Worm (Caenorhabditis elegans) whole organism, young adult: ENCODE measurements around the gene F59B2.8.
A peak's percentile ranks its signal among the peaks of the same experiment; 100 is the strongest.

Experiments
- F23B12.7 ChIP-seq: sonication (generic microtip); optimal IDR thresholded peaks from 2 replicates; lab custom pipeline; 2017; ENCODE audit warnings: missing genetic modification characterization, mild to moderate bottlenecking, missing compliant biosample characterization, antibody characterized with exemption, moderate library complexity; ENCODE audit not compliant: insufficient read depth
- F33H1.4 ChIP-seq: fragments of 200-800 bp; sonication (Bioruptor generic); IDR thresholded peaks from 2 replicates; pipeline ENCODE4 v1.3.6; 2022; ENCODE audit warnings: missing genetic modification reagents, missing genetic modification characterization, missing compliant biosample characterization
- F49E8.2 ChIP-seq: sonication (generic microtip); optimal IDR thresholded peaks from 3 replicates; lab custom pipeline; 2017; ENCODE audit warnings: missing genetic modification characterization, mild to moderate bottlenecking, missing compliant biosample characterization, antibody characterized with exemption, moderate library complexity; ENCODE audit not compliant: insufficient read depth
- K11D2.4 ChIP-seq: fragments of 200-800 bp; sonication (Bioruptor generic); IDR thresholded peaks from 2 replicates; pipeline ENCODE4 v1.3.6; 2022; ENCODE audit warnings: missing genetic modification reagents, missing genetic modification characterization, missing compliant biosample characterization
- Y95B8A.8 ChIP-seq: fragments of 200-800 bp; sonication (Bioruptor generic); IDR thresholded peaks from 2 replicates; pipeline ENCODE4 v1.3.6; 2022; ENCODE audit warnings: missing genetic modification reagents, missing genetic modification characterization, missing compliant biosample characterization
- aptf-3 ChIP-seq: fragments of 200-800 bp; sonication (Bioruptor generic); IDR thresholded peaks from 2 replicates; pipeline ENCODE4 v1.3.6; 2022; ENCODE audit warnings: missing genetic modification characterization, missing compliant biosample characterization
- atf-7 ChIP-seq: sonication (generic microtip); optimal IDR thresholded peaks from 2 replicates; lab custom pipeline; 2017; ENCODE audit warnings: mild to moderate bottlenecking, missing genetic modification characterization, missing compliant biosample characterization
- athp-1 ChIP-seq: sonication (generic microtip); optimal IDR thresholded peaks from 2 replicates; lab custom pipeline; 2017; ENCODE audit warnings: mild to moderate bottlenecking, missing genetic modification characterization, missing compliant biosample characterization
- cebp-1 ChIP-seq, 2 experiments: fragments of 200-800 bp in 1 of 2; sonication (Bioruptor generic) in 1 of 2; sonication (generic microtip) in 1 of 2; IDR thresholded peaks in 1 of 2; optimal IDR thresholded peaks in 1 of 2; 2 replicates each; pipeline versions ENCODE4 v1.3.6 to Lab custom; 2017 to 2022; ENCODE audit warnings: missing compliant biosample characterization in 2 of 2, missing genetic modification characterization in 2 of 2, mild to moderate bottlenecking in 1 of 2, missing genetic modification reagents in 1 of 2, moderate library complexity in 1 of 2
- egrh-3 ChIP-seq: fragments of 200-800 bp; sonication (Bioruptor generic); IDR thresholded peaks from 2 replicates; pipeline ENCODE4 v1.3.6; 2022; ENCODE audit warnings: missing genetic modification reagents, missing genetic modification characterization, missing compliant biosample characterization
- hlh-26 ChIP-seq: fragments of 200-800 bp; sonication (Bioruptor generic); conservative IDR thresholded peaks from 2 replicates; pipeline ENCODE4 v1.3.6; 2022; ENCODE audit warnings: missing genetic modification reagents, missing genetic modification characterization, missing compliant biosample characterization
- hrde-1 ChIP-seq: sonication (generic microtip); optimal IDR thresholded peaks from 2 replicates; lab custom pipeline; 2016; ENCODE audit warnings: missing genetic modification characterization, mild to moderate bottlenecking, missing compliant biosample characterization, moderate library complexity, missing genotype, missing genetic modification reagents, borderline replicate concordance
- lag-1 ChIP-seq: fragments of 200-800 bp; sonication (Bioruptor generic); IDR thresholded peaks from 2 replicates; pipeline ENCODE4 v1.3.6; 2022; ENCODE audit warnings: missing genetic modification reagents, missing genetic modification characterization, missing compliant biosample characterization
- let-607 ChIP-seq, 2 experiments: fragments of 200-800 bp in 1 of 2; sonication (Bioruptor generic) in 1 of 2; sonication (generic microtip) in 1 of 2; optimal IDR thresholded peaks; 2 replicates each; lab custom pipeline; 2016 to 2018; ENCODE audit warnings: mild to moderate bottlenecking in 2 of 2, missing compliant biosample characterization in 2 of 2, missing genetic modification characterization in 2 of 2, moderate library complexity in 2 of 2, missing genotype in 1 of 2
- lin-54 ChIP-seq: fragments of 200-800 bp; sonication (Bioruptor generic); optimal IDR thresholded peaks from 2 replicates; lab custom pipeline; 2018; ENCODE audit warnings: mild to moderate bottlenecking, missing genetic modification characterization, missing compliant biosample characterization
- madf-6 ChIP-seq: fragments of 200-800 bp; sonication (Bioruptor generic); IDR thresholded peaks from 2 replicates; pipeline ENCODE4 v1.3.6; 2022; ENCODE audit warnings: missing genetic modification reagents, missing genetic modification characterization, missing compliant biosample characterization
- mcd-1 ChIP-seq: fragments of 200-800 bp; sonication (Bioruptor generic); IDR thresholded peaks from 2 replicates; pipeline ENCODE4 v1.3.6; 2022; ENCODE audit warnings: missing genetic modification reagents, missing genetic modification characterization, missing compliant biosample characterization
- mxl-1 ChIP-seq: sonication (generic microtip); optimal IDR thresholded peaks from 2 replicates; lab custom pipeline; 2016; ENCODE audit warnings: missing genetic modification characterization, missing compliant biosample characterization
- nfyb-1 ChIP-seq: fragments of 200-800 bp; sonication (Bioruptor generic); IDR thresholded peaks from 2 replicates; pipeline ENCODE4 v1.3.6; 2022; ENCODE audit warnings: missing genetic modification reagents, missing genetic modification characterization, missing compliant biosample characterization
- nhr-80 ChIP-seq: sonication (generic microtip); optimal IDR thresholded peaks from 2 replicates; lab custom pipeline; 2016; ENCODE audit warnings: missing genetic modification characterization, missing compliant biosample characterization
- pbrm-1 ChIP-seq: fragments of 200-800 bp; sonication (Bioruptor generic); IDR thresholded peaks from 2 replicates; pipeline ENCODE4 v1.3.6; 2022; ENCODE audit warnings: missing genetic modification reagents, missing genetic modification characterization, missing compliant biosample characterization
- rpc-1 ChIP-seq, 2 experiments: fragments of 150-350 bp in 1 of 2; sonication (generic microtip) in 1 of 2; optimal IDR thresholded peaks; 2 replicates each; lab custom pipeline; 2014 to 2018; ENCODE audit warnings: missing biosample characterization in 1 of 2, missing genetic modification characterization in 1 of 2, missing genetic modification reagents in 1 of 2, missing genotype in 1 of 2
- snpc-1.3 ChIP-seq: sonication (generic microtip); optimal IDR thresholded peaks from 2 replicates; lab custom pipeline; 2017; ENCODE audit warnings: missing genetic modification characterization, mild to moderate bottlenecking, missing compliant biosample characterization, antibody characterized with exemption, moderate library complexity, missing genotype, missing genetic modification reagents; ENCODE audit not compliant: insufficient read depth
- tbx-9 ChIP-seq: sonication (generic microtip); optimal IDR thresholded peaks from 2 replicates; lab custom pipeline; 2016; ENCODE audit warnings: borderline replicate concordance, missing genetic modification characterization, inconsistent platforms, missing compliant biosample characterization
- unc-130 ChIP-seq: sonication (generic microtip); optimal IDR thresholded peaks from 2 replicates; lab custom pipeline; 2016; ENCODE audit warnings: missing genetic modification reagents, missing genetic modification characterization, missing compliant biosample characterization
- xnd-1 ChIP-seq: sonication (generic microtip); optimal IDR thresholded peaks from 2 replicates; lab custom pipeline; 2016; ENCODE audit warnings: missing genotype, missing genetic modification reagents, missing genetic modification characterization, missing compliant biosample characterization
- zfh-2 ChIP-seq: fragments of 200-800 bp; sonication (Bioruptor generic); conservative IDR thresholded peaks from 2 replicates; pipeline ENCODE4 v1.3.6; 2022; ENCODE audit warnings: missing genetic modification reagents, missing genetic modification characterization, missing compliant biosample characterization
- ztf-22 ChIP-seq: fragments of 200-800 bp; sonication (Bioruptor generic); optimal IDR thresholded peaks from 2 replicates; lab custom pipeline; 2018; ENCODE audit warnings: mild to moderate bottlenecking, missing genetic modification characterization, moderate library complexity, missing compliant biosample characterization

Gene F59B2.8

DNA sequence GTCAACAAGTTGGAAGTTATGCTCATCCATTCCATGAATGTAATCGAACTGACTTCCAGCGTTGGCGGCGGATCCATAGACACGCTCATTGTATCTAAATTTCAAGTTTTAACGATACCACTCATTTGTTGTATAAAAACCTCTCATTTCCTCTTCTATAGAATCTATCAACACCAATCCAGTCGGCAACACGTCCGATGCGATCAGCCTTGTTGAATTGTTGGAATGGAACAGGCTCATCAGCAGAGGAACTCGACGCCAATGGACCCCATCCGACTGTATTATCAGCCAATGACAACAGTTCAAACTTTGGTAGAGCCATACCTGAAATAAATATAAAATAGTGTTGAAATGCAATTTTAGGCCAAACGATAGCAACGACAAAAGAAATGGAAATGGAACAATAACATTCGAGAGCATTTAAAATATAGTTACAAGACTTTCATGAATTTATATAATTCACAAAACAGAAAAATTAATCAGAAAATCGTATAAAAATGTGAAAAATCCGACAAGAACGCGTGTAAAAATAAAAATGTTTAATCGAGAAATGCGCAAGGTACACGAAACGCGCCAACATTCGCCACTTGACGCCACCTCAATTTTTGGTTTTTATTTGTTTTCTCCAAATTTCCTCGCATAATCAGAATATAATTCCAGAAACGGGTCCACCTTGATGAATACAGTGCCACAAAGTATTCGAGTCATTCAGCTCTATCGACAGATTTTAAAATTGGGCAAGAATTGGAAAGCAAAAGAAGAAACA lies 38.6 kb downstream of the F59B2.8 start, which contains the start of the genes eif-3.D and R08D7.4 (continued):
- no peak for TF ChIP-seq cebp-1 (GFP tag; IDR thresholded peaks at IDR 0.05; lab: Robert Waterston, UW)
- peak; percentile 51 for TF ChIP-seq cebp-1 (tag; optimal IDR thresholded peaks at IDR 0.05; lab: Kevin White, UChicago)
- peak; percentile 65 for TF ChIP-seq lin-54 (GFP tag; lab: Kevin White, UChicago)
- TF ChIP-seq athp-1: no peak
- no peak for TF ChIP-seq atf-7 (tag; lab: Kevin White, UChicago)
- peak; percentile 30 for TF ChIP-seq F23B12.7 (tag; lab: Kevin White, UChicago)
- 0 out of 2 replicates have a peak, but pooled peaks have one; percentile 15 for TF ChIP-seq Y95B8A.8 (GFP tag; lab: Robert Waterston, UW)
- TF ChIP-seq rpc-1 (optimal IDR thresholded peaks at IDR 0.05; lab: Kevin White, UChicago): no peak
- no peak for TF ChIP-seq rpc-1 (tag; optimal IDR thresholded peaks at IDR 0.05; lab: Kevin White, UChicago)
- peak; percentile 29 for TF ChIP-seq nhr-80 (tag; lab: Kevin White, UChicago)
- peak; percentile 6 for TF ChIP-seq F49E8.2 (tag; lab: Kevin White, UChicago)
- TF ChIP-seq lag-1 (GFP tag; lab: Robert Waterston, UW): no peak
- no peak for TF ChIP-seq xnd-1 (tag; lab: Kevin White, UChicago)
- TF ChIP-seq let-607 (tag; optimal IDR thresholded peaks at IDR 0.05; lab: Kevin White, UChicago): peak in 1 of 2 experiments; percentile 30
- no peak for TF ChIP-seq hlh-26 (GFP tag; lab: Robert Waterston, UW)
- TF ChIP-seq madf-6 (GFP tag; lab: Robert Waterston, UW): peak; percentile 38; the same call in 1 of the 2 replicates
- no peak for TF ChIP-seq hrde-1 (tag; lab: Kevin White, UChicago)

DNA sequence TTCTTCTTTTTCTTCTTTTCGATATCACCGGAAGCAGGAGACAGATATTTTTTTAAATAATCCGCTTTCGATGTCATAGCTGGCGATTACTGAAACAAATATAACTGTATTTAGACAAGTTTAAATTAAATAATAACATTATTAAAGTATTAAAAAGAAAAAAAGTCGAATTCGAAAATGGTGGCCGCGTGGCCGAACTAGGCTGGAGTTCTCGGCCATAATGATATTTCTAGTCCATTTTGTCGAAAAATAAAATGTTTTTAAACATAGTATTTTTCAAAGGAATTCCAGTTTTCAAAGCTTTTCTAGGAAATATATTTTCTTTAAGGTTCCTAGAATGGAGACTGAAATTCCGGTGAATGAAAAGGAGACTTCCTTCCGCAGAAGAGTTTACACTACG lies 42.4 kb downstream of the F59B2.8 start, which contains the start of the genes bud-13 and rpap-2:
bud-13 (minus strand) TSS at position 89 of the 400 bp plus-strand sequence.
rpap-2 (plus strand) TSS at position 329 of the 400 bp plus-strand sequence.
- TF ChIP-seq snpc-1.3: no peak
- TF ChIP-seq unc-130 (GFP tag; lab: Kevin White, UChicago): peak; percentile 26
- no peak for TF ChIP-seq F33H1.4 (GFP tag; lab: Robert Waterston, UW)

DNA sequence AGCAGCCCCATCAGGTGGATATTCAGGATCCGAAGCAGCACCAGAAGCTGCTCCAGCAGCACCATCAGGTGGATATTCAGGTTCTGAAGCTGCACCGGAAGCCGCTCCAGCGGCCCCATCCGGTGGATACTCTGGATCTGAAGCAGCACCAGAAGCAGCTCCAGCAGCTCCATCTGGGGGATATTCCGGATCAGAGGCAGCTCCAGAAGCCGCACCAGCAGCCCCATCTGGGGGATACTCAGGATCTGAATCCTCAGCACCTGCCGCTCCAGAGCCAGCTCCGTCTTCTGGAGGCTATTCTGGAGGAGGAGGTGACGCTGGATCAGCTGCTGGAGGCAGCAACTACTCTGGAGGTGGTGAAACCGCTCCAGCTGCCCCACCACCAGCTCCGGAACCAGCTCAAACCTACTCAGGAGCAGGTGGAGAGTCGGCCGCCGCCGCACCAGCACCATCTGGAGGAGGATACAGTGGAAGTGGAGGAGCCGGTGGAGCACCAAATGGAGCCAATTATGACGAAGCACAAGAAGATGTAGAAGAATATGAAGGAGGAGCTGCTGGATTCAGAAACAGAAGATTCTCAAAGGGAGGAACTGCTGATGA lies 45.2 kb downstream of the F59B2.8 start:
- TF ChIP-seq Y95B8A.8 (GFP tag; lab: Robert Waterston, UW): no peak
- peak; percentile 94 for TF ChIP-seq egrh-3 (GFP tag; lab: Robert Waterston, UW)
- peak; percentile 84 for TF ChIP-seq zfh-2 (GFP tag; lab: Robert Waterston, UW)

DNA sequence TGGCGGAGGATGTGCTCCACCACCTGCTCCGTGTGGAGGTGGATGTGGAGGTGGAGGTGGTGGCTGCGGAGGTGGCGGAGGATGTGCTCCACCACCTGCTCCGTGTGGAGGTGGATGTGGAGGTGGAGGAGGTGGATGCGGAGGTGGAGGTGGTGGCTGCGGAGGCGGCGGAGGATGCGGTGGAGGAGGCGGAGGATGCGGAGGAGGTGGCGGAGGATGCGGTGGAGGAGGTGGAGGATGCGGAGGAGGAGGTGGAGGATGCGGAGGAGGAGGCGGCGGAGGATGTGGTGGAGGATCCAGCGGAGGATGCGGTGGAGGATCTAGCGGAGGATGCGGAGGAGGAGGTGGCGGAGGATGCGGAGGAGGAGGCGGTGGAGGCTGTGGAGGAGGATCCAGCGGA lies 47.5 kb downstream of the F59B2.8 start:
- 0 out of 2 replicates have a peak, but pooled peaks have one; percentile 20 for TF ChIP-seq pbrm-1 (GFP tag; lab: Robert Waterston, UW)
- TF ChIP-seq tbx-9 (tag; lab: Kevin White, UChicago): no peak
- peak; percentile 93 for TF ChIP-seq zfh-2 (GFP tag; lab: Robert Waterston, UW)
- no peak for TF ChIP-seq ztf-22 (GFP tag; lab: Kevin White, UChicago)
- TF ChIP-seq aptf-3 (GFP tag; lab: Robert Waterston, UW): no peak
- TF ChIP-seq mcd-1 (GFP tag; lab: Robert Waterston, UW): peak; percentile 60; the same call in 1 of the 2 replicates
- TF ChIP-seq egrh-3 (GFP tag; lab: Robert Waterston, UW): peak; percentile 99
- TF ChIP-seq mxl-1 (tag; lab: Kevin White, UChicago): no peak
- no peak for TF ChIP-seq K11D2.4
- 0 out of 2 replicates have a peak, but pooled peaks have one; percentile 54 for TF ChIP-seq nfyb-1 (GFP tag; lab: Robert Waterston, UW)
